Fruit fly (Drosophila melanogaster) S2 (cell line): ENCODE data around the gene C1GalTA.

ENCODE experiments used
- CG8478 ChIP-seq: fragments of >200 bp; optimal IDR thresholded peaks from 2 replicates; lab custom pipeline; 2018
- CTCF ChIP-seq, 2 experiments: fragments of >200 bp; optimal IDR thresholded peaks; 2 replicates each; lab custom pipeline; 2018

Gene C1GalTA

dm6 chr2L:8898714-8899652, 52.0 kb downstream of the C1GalTA start, which contains the start of gene CG34398:
TSS of gene CG34398 (plus strand) at chr2L:8898786.
- TF ChIP-seq CG8478 (lab: Kevin White, UChicago) (no peak), CTCF (optimal IDR thresholded peaks at IDR 0.05; lab: Kevin White, UChicago) (no peak)

dm6 chr2L:8897954-8898713, 52.9 kb downstream of the C1GalTA start:
- TF ChIP-seq CG8478 (lab: Kevin White, UChicago) (no peak), CTCF (optimal IDR thresholded peaks at IDR 0.05; lab: Kevin White, UChicago) (no peak)

- TF ChIP-seq CG8478 (lab: Kevin White, UChicago) (no peak), CTCF (optimal IDR thresholded peaks at IDR 0.05; lab: Kevin White, UChicago) (no peak)
Measured at dm6 chr2L:8894224-8894623, 56.8 kb downstream of the C1GalTA start.
